Fruit fly (Drosophila melanogaster) whole organism, wandering third instar larva: ENCODE results near the gene TyrR.

Experiments used
- CrebA ChIP-seq: fragments of 200-800 bp; sonication (Bioruptor generic); optimal IDR thresholded peaks from 2 replicates; lab custom pipeline; 2016; ENCODE audit warnings: missing biosample characterization, mild to moderate bottlenecking, missing genetic modification characterization, borderline replicate concordance
- Dfd ChIP-seq: fragments of >200 bp; optimal IDR thresholded peaks from 2 replicates; lab custom pipeline; 2017; ENCODE audit warnings: missing biosample characterization, missing genetic modification characterization
- Dif ChIP-seq: fragments of 200-275, 200-300 bp; sonication (Bioruptor generic); optimal IDR thresholded peaks from 2 replicates; lab custom pipeline; 2018; ENCODE audit warnings: missing biosample characterization, missing genetic modification characterization; ENCODE audit not compliant: partially characterized antibody
- Hr78 ChIP-seq: fragments of >200 bp; optimal IDR thresholded peaks from 2 replicates; lab custom pipeline; 2017; ENCODE audit warnings: missing biosample characterization, missing genetic modification characterization
- Mio ChIP-seq: sonication (Bioruptor generic); optimal IDR thresholded peaks from 2 replicates; lab custom pipeline; 2016; ENCODE audit warnings: missing biosample characterization, missing genetic modification characterization
- brk ChIP-seq: fragments of 200-800 bp; sonication (Bioruptor generic); optimal IDR thresholded peaks from 2 replicates; lab custom pipeline; 2016; ENCODE audit warnings: missing biosample characterization, mild to moderate bottlenecking, missing genetic modification characterization
- tai ChIP-seq: sonication (Bioruptor generic); optimal IDR thresholded peaks from 2 replicates; lab custom pipeline; 2016; ENCODE audit warnings: missing biosample characterization, missing genetic modification characterization
- woc ChIP-seq: sonication (Bioruptor generic); optimal IDR thresholded peaks from 2 replicates; lab custom pipeline; 2016; ENCODE audit warnings: missing biosample characterization, mild to moderate bottlenecking, missing genetic modification characterization

dm6 chr3R:17776104-17776589 is 13.2 kb upstream of the TyrR start:
- TF ChIP-seq woc = no peak
- no peak for TF ChIP-seq Hr78
- no peak for TF ChIP-seq Mio
- TF ChIP-seq tai (GFP tag; lab: Kevin White, UChicago) = no peak
- TF ChIP-seq Dfd (GFP tag; lab: Kevin White, UChicago) = no peak
- TF ChIP-seq CrebA = no peak
- TF ChIP-seq Dif = no peak
- TF ChIP-seq brk (GFP tag; lab: Kevin White, UChicago) = no peak
